Fruit fly (Drosophila melanogaster) Kc167 (cell line): ENCODE data around the gene Ptp4E.

ENCODE experiments used
- Myc ChIP-seq: fragments of >200 bp; optimal IDR thresholded peaks from 2 replicates; lab custom pipeline; 2017; ENCODE audit warnings: missing external identifiers
- h ChIP-seq: fragments of >200 bp; optimal IDR thresholded peaks from 3 replicates; lab custom pipeline; 2018; ENCODE audit warnings: missing external identifiers
- insv ChIP-seq: fragments of >200 bp; optimal IDR thresholded peaks from 3 replicates; lab custom pipeline; 2018; ENCODE audit warnings: missing external identifiers
- psq ChIP-seq: fragments of >200 bp; optimal IDR thresholded peaks from 2 replicates; lab custom pipeline; 2017; ENCODE audit warnings: missing external identifiers
- ttk ChIP-seq: sonication (Bioruptor generic); optimal IDR thresholded peaks from 2 replicates; lab custom pipeline; 2017; ENCODE audit warnings: missing external identifiers

DNA sequence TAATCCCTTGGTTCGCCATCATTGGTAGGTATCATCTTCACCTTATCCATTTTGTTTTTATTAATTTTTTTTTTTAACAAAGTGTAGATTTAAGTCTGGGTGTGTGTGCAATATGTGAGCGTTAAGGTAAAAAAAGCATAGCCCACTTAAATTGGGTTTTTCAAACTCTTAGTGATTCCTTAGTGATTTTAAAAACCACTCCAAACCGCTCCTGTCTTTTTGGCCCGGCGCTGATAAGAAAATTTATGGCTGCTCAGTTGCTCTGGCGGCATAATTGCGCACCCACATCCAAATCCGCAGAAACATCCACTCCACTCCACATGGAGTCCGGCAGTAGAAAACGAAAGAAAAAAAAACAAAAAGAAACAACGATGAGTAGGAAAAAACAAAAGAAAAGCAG is 22.1 kb downstream of the Ptp4E start, which contains the start of gene CG15468:
- TF ChIP-seq Myc (lab: Kevin White, UChicago) (no peak), h (no peak), psq (lab: Kevin White, UChicago) (no peak), insv (lab: Kevin White, UChicago) (no peak), ttk (lab: Kevin White, UChicago) (no peak)
